Fruit fly (Drosophila melanogaster) whole organism, embryonic: ENCODE results near the gene CG14515.

Experiments
- Awh ChIP-seq: fragments of 200-800 bp; sonication (Bioruptor generic); IDR thresholded peaks from 2 replicates; pipeline ENCODE4, ENCODE4 v1.3.6; 2022; ENCODE audit warnings: missing biosample characterization, missing genetic modification characterization
- Bteb2 ChIP-seq: fragments of 200-800 bp; sonication (Bioruptor generic); optimal IDR thresholded peaks from 2 replicates; lab custom pipeline; 2016; ENCODE audit warnings: missing biosample characterization, missing genetic modification characterization
- CG10209 ChIP-seq: fragments of 200-800 bp; sonication (Bioruptor generic); optimal IDR thresholded peaks from 3 replicates; lab custom pipeline; 2017; ENCODE audit warnings: missing biosample characterization, mild to moderate bottlenecking, missing genetic modification characterization, missing genetic modification reagents
- CG11247 ChIP-seq: fragments of 200-800 bp; sonication (Bioruptor generic); IDR thresholded peaks from 2 replicates; pipeline ENCODE4 v1.3.6; 2022; ENCODE audit warnings: missing biosample characterization, missing genetic modification characterization
- CG11560 ChIP-seq: fragments of 200-800 bp; sonication (Bioruptor generic); IDR thresholded peaks from 3 replicates; pipeline ENCODE4 v1.3.6; 2022; ENCODE audit warnings: missing biosample characterization, missing genetic modification characterization
- CG12219 ChIP-seq: fragments of 200-800 bp; sonication (Bioruptor generic); optimal IDR thresholded peaks from 3 replicates; lab custom pipeline; 2018; ENCODE audit warnings: missing biosample characterization, mild to moderate bottlenecking, missing genetic modification characterization
- CG13123 ChIP-seq: fragments of 200-800 bp; sonication (Bioruptor generic); optimal IDR thresholded peaks from 2 replicates; lab custom pipeline; 2016; ENCODE audit warnings: missing biosample characterization, missing genetic modification characterization
- CG13287 ChIP-seq: fragments of 200-800 bp; sonication (Bioruptor generic); IDR thresholded peaks from 2 replicates; pipeline ENCODE4 v1.3.6; 2022; ENCODE audit warnings: missing biosample characterization, missing genetic modification characterization; ENCODE audit not compliant: partially characterized antibody
- CG14667 ChIP-seq: fragments of 200-800 bp; sonication (Bioruptor generic); IDR thresholded peaks from 2 replicates; pipeline ENCODE4 v1.3.6; 2022; ENCODE audit warnings: missing biosample characterization, missing genetic modification characterization
- CG2120 ChIP-seq: fragments of 200-800 bp; sonication (Bioruptor generic); optimal IDR thresholded peaks from 3 replicates; lab custom pipeline; 2016; ENCODE audit warnings: missing biosample characterization, missing genetic modification characterization
- CG4730 ChIP-seq: fragments of 200-800 bp; sonication (Bioruptor generic); IDR thresholded peaks from 2 replicates; pipeline ENCODE4 v1.3.6; 2022; ENCODE audit warnings: missing biosample characterization, missing genetic modification characterization
- CG6654 ChIP-seq: fragments of 200-800 bp; sonication (Bioruptor generic); optimal IDR thresholded peaks from 2 replicates; lab custom pipeline; 2017; ENCODE audit warnings: missing biosample characterization, mild to moderate bottlenecking, missing genetic modification characterization
- CG6689 ChIP-seq: fragments of 200-800 bp; sonication (Bioruptor generic); IDR thresholded peaks from 2 replicates; pipeline ENCODE4 v1.3.6; 2022; ENCODE audit warnings: missing biosample characterization, missing genetic modification characterization
- CG8290 ChIP-seq, 3 experiments: fragments of 200-800 bp; sonication (Bioruptor generic); optimal IDR thresholded peaks; 2 replicates each; lab custom pipeline; 2016 to 2019; ENCODE audit warnings: missing biosample characterization in 3 of 3, missing genetic modification characterization in 3 of 3, mild to moderate bottlenecking in 2 of 3, moderate library complexity in 1 of 3
- CG9797 ChIP-seq: fragments of 200-800 bp; sonication (Bioruptor generic); optimal IDR thresholded peaks from 3 replicates; lab custom pipeline; 2018; ENCODE audit warnings: missing biosample characterization, mild to moderate bottlenecking, missing genetic modification characterization
- E2f1 ChIP-seq: fragments of 200-800 bp; sonication (Bioruptor generic); IDR thresholded peaks from 2 replicates; pipeline ENCODE4 v1.3.6; 2022; ENCODE audit warnings: missing biosample characterization, missing genetic modification characterization
- Gug ChIP-seq: fragments of 200-800 bp; sonication (Bioruptor generic); IDR thresholded peaks from 4 replicates; pipeline ENCODE4 v1.3.6; 2022; ENCODE audit warnings: missing biosample characterization, missing genetic modification characterization
- HLH4C ChIP-seq: fragments of 200-800 bp; sonication (Bioruptor generic); IDR thresholded peaks from 3 replicates; pipeline ENCODE4 v1.3.6; 2022; ENCODE audit warnings: missing biosample characterization, missing genetic modification characterization; ENCODE audit not compliant: partially characterized antibody
- Med ChIP-seq: fragments of 200-800 bp; sonication (Bioruptor generic); peaks from one replicate; lab custom pipeline; 2016; ENCODE audit warnings: missing biosample characterization, missing genetic modification characterization, mild to moderate bottlenecking, inconsistent platforms, moderate library complexity
- Pdp1 ChIP-seq, 2 experiments: fragments of 200-800 bp; sonication (Bioruptor generic); optimal IDR thresholded peaks; 3 replicates each; lab custom pipeline; 2016; ENCODE audit warnings: missing biosample characterization in 2 of 2, missing genetic modification characterization in 2 of 2, mild to moderate bottlenecking in 1 of 2, moderate library complexity in 1 of 2
- Ravus ChIP-seq: fragments of 200-800 bp; sonication (Bioruptor generic); IDR thresholded peaks from 2 replicates; pipeline ENCODE4 v1.3.6; 2022; ENCODE audit warnings: missing biosample characterization, missing genetic modification characterization
- Rfx ChIP-seq: fragments of 200-800 bp; sonication (Bioruptor generic); IDR thresholded peaks from 2 replicates; pipeline ENCODE4 v1.3.6; 2022; ENCODE audit warnings: missing biosample characterization, missing genetic modification characterization
- Sin3A ChIP-seq: fragments of >200 bp; optimal IDR thresholded peaks from 2 replicates; lab custom pipeline; 2018
- TFAM ChIP-seq: fragments of 200-800 bp; sonication (Bioruptor generic); optimal IDR thresholded peaks from 2 replicates; lab custom pipeline; 2017; ENCODE audit warnings: missing biosample characterization, missing genetic modification characterization, inconsistent platforms
- Xrp1 ChIP-seq: fragments of 200-800 bp; sonication (Bioruptor generic); IDR thresholded peaks from 2 replicates; pipeline ENCODE4 v1.3.6; 2022; ENCODE audit warnings: missing biosample characterization, missing genetic modification characterization
- abd-A ChIP-seq: fragments of 200-800 bp; sonication (Bioruptor generic); optimal IDR thresholded peaks from 3 replicates; lab custom pipeline; 2019; ENCODE audit warnings: missing biosample characterization, mild to moderate bottlenecking, missing genetic modification characterization, moderate library complexity
- bab2 ChIP-seq: fragments of 200-800 bp; sonication (Bioruptor generic); optimal IDR thresholded peaks from 2 replicates; lab custom pipeline; 2016; ENCODE audit warnings: missing biosample characterization, missing genetic modification characterization
- bowl ChIP-seq: fragments of 200-800 bp; sonication (Bioruptor generic); IDR thresholded peaks from 2 replicates; pipeline ENCODE4 v1.3.6; 2022; ENCODE audit warnings: missing biosample characterization, missing genetic modification characterization
- btn ChIP-seq: fragments of 200-800 bp; sonication (Bioruptor generic); optimal IDR thresholded peaks from 2 replicates; lab custom pipeline; 2016; ENCODE audit warnings: missing biosample characterization, missing genetic modification characterization
- dan ChIP-seq: fragments of 200-800 bp; sonication (Bioruptor generic); IDR thresholded peaks from 2 replicates; pipeline ENCODE4 v1.3.6; 2022; ENCODE audit warnings: missing biosample characterization, missing genetic modification characterization
- danr ChIP-seq: fragments of 200-800 bp; sonication (Bioruptor generic); IDR thresholded peaks from 2 replicates; pipeline ENCODE4 v1.3.6; 2022; ENCODE audit warnings: missing biosample characterization, missing genetic modification characterization
- dimm ChIP-seq: fragments of 200-800 bp; sonication (Bioruptor generic); IDR thresholded peaks from 2 replicates; pipeline ENCODE4 v1.3.6; 2022; ENCODE audit warnings: missing biosample characterization, missing genetic modification characterization
- dysf ChIP-seq: fragments of 200-800 bp; sonication (Bioruptor generic); IDR thresholded peaks from 3 replicates; pipeline ENCODE4 v1.3.6; 2022; ENCODE audit warnings: missing biosample characterization, missing genetic modification characterization
- en ChIP-seq: fragments of 200-800 bp; sonication (Bioruptor generic); optimal IDR thresholded peaks from 2 replicates; lab custom pipeline; 2016; ENCODE audit warnings: missing biosample characterization, missing genetic modification characterization
- esg ChIP-seq: fragments of 200-800 bp; sonication (Bioruptor generic); conservative IDR thresholded peaks from 2 replicates; pipeline ENCODE4 v1.3.6; 2022; ENCODE audit warnings: missing biosample characterization, missing genetic modification characterization
- fd96Cb ChIP-seq: fragments of 200-800 bp; sonication (Bioruptor generic); optimal IDR thresholded peaks from 2 replicates; lab custom pipeline; 2018; ENCODE audit warnings: missing biosample characterization, mild to moderate bottlenecking, missing genetic modification characterization, moderate library complexity
- h ChIP-seq: fragments of >200 bp; optimal IDR thresholded peaks from 2 replicates; lab custom pipeline; 2017
- ham ChIP-seq: fragments of 200-800 bp; sonication (Bioruptor generic); IDR thresholded peaks from 2 replicates; pipeline ENCODE4 v1.3.6; 2022; ENCODE audit warnings: missing biosample characterization, missing genetic modification characterization
- kah ChIP-seq: fragments of 200-800 bp; sonication (Bioruptor generic); optimal IDR thresholded peaks from 2 replicates; lab custom pipeline; 2018; ENCODE audit warnings: missing biosample characterization, mild to moderate bottlenecking, missing genetic modification characterization
- lbe ChIP-seq: fragments of 200-800 bp; sonication (Bioruptor generic); optimal IDR thresholded peaks from 2 replicates; lab custom pipeline; 2016; ENCODE audit warnings: missing biosample characterization, mild to moderate bottlenecking, missing genetic modification characterization
- mirr ChIP-seq: fragments of 200-800 bp; sonication (Bioruptor generic); optimal IDR thresholded peaks from 3 replicates; lab custom pipeline; 2018; ENCODE audit warnings: missing biosample characterization, mild to moderate bottlenecking, missing genetic modification characterization
- nau ChIP-seq: fragments of 200-800 bp; sonication (Bioruptor generic); optimal IDR thresholded peaks from 3 replicates; lab custom pipeline; 2017; ENCODE audit warnings: missing biosample characterization, mild to moderate bottlenecking, missing genetic modification characterization, missing genetic modification reagents
- nom ChIP-seq: fragments of 200-800 bp; sonication (Bioruptor generic); optimal IDR thresholded peaks from 2 replicates; lab custom pipeline; 2017; ENCODE audit warnings: missing biosample characterization, missing genetic modification characterization, mild to moderate bottlenecking, moderate library complexity, missing genetic modification reagents
- onecut ChIP-seq: fragments of 200-800 bp; sonication (Bioruptor generic); IDR thresholded peaks from 2 replicates; pipeline ENCODE4 v1.3.6; 2022; ENCODE audit warnings: missing biosample characterization, missing genetic modification characterization
- pho ChIP-seq: fragments of 200-800 bp; sonication (Bioruptor generic); optimal IDR thresholded peaks from 2 replicates; lab custom pipeline; 2016; ENCODE audit warnings: missing biosample characterization, missing genetic modification characterization
- rib ChIP-seq: fragments of 200-800 bp; sonication (Bioruptor generic); IDR thresholded peaks from 2 replicates; pipeline ENCODE4 v1.3.6; 2022; ENCODE audit warnings: missing biosample characterization, missing genetic modification characterization
- row ChIP-seq: fragments of 200-800 bp; sonication (Bioruptor generic); IDR thresholded peaks from 3 replicates; pipeline ENCODE4 v1.3.6; 2022; ENCODE audit warnings: missing biosample characterization, missing genetic modification characterization
- seq ChIP-seq: fragments of 200-800 bp; sonication (Bioruptor generic); IDR thresholded peaks from 2 replicates; pipeline ENCODE4 v1.3.6; 2022; ENCODE audit warnings: missing biosample characterization, missing genetic modification characterization
- slbo ChIP-seq: fragments of 200-800 bp; sonication (Bioruptor generic); IDR thresholded peaks from 2 replicates; pipeline ENCODE4 v1.3.6; 2022; ENCODE audit warnings: missing biosample characterization, missing genetic modification characterization
- tio ChIP-seq: fragments of 200-800 bp; sonication (Bioruptor generic); optimal IDR thresholded peaks from 2 replicates; lab custom pipeline; 2017; ENCODE audit warnings: missing biosample characterization, missing genetic modification characterization, inconsistent platforms
- zfh2 ChIP-seq: fragments of 200-800 bp; sonication (Bioruptor generic); optimal IDR thresholded peaks from 2 replicates; lab custom pipeline; 2016; ENCODE audit warnings: missing biosample characterization, missing genetic modification characterization

CG14515 gene

DNA sequence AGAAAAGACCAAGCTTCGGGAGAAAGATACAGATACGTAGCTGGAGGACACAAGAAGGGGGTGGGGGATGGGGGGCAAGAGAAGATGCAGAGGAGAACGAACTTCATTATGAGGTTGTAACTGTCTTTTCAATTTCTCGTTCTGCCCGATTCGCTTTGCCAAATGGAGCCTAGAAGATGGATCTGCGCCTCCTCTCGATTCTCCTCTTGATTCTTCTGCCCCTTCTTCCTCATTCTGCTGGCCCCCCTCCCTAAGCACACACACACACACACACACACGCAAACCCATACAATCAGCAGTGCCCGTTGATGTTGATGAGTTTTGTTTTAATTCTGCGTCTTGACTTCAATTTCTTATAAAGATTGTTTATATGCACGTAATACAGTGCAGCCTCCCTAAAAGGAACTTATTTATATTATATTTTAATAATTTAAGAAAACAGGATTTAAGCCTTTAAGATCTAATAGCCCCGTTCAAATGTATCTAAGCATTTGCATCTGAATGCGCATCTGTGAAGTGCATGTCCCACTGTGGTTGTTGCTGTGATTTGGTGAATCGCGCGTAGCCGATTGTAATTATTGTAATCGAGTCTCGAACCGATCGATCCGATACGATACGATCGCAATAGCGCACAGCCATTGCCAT lies 9.8 kb downstream of the CG14515 start (continued):
- peak; percentile 26; the same call in 1 of the 3 replicates for TF ChIP-seq CG11560 (tag; lab: Robert Waterston, UW)
- peak; percentile 60 for TF ChIP-seq fd96Cb (tag; lab: Kevin White, UChicago)
- peak; percentile 47; the same call in 1 of the 2 replicates for TF ChIP-seq CG11247 (GFP tag; lab: Robert Waterston, UW)
- peak; percentile 76 for TF ChIP-seq onecut (GFP tag; lab: Robert Waterston, UW)
- no peak for TF ChIP-seq dan (GFP tag; lab: Robert Waterston, UW)
- TF ChIP-seq CG8290 (GFP tag; optimal IDR thresholded peaks at IDR 0.05; lab: Kevin White, UChicago) = no peak
- TF ChIP-seq CG8290 (tag; optimal IDR thresholded peaks at IDR 0.05; lab: Kevin White, UChicago) = peak in 1 of 2 experiments; percentile 13
- peak; percentile 75 for TF ChIP-seq lbe (GFP tag; lab: Kevin White, UChicago)
- TF ChIP-seq E2f1 (GFP tag; lab: Robert Waterston, UW) = peak; percentile 62
- no peak for TF ChIP-seq nau (GFP tag; lab: Kevin White, UChicago)
- peak; percentile 82 for TF ChIP-seq nom (GFP tag; lab: Kevin White, UChicago)
- TF ChIP-seq Bteb2 = no peak
- peak in 1 of 2 experiments; percentile 31 for TF ChIP-seq Pdp1 (GFP tag; optimal IDR thresholded peaks at IDR 0.05; lab: Kevin White, UChicago)
- no peak for TF ChIP-seq en (GFP tag; lab: Kevin White, UChicago)
- TF ChIP-seq TFAM (GFP tag; lab: Kevin White, UChicago) = no peak
- TF ChIP-seq Awh (GFP tag; lab: Robert Waterston, UW) = peak; percentile 72
- TF ChIP-seq CG14667 (GFP tag; lab: Robert Waterston, UW) = peak; percentile 75
- no peak for TF ChIP-seq kah
- no peak for TF ChIP-seq CG13123
- no peak for TF ChIP-seq bab2 (GFP tag; lab: Kevin White, UChicago)
- no peak for TF ChIP-seq abd-A (tag; lab: Kevin White, UChicago)
- TF ChIP-seq rib (GFP tag; lab: Robert Waterston, UW) = no peak
- no peak for TF ChIP-seq CG9797 (GFP tag; lab: Kevin White, UChicago)
- TF ChIP-seq CG12219 (GFP tag; lab: Kevin White, UChicago) = peak; percentile 39
- no peak for TF ChIP-seq h (lab: Kevin White, UChicago)
- TF ChIP-seq dysf (GFP tag; lab: Robert Waterston, UW) = peak; percentile 83
- TF ChIP-seq CG6654 (GFP tag; lab: Kevin White, UChicago) = no peak
- TF ChIP-seq mirr (GFP tag; lab: Kevin White, UChicago) = no peak
- peak; percentile 86 for TF ChIP-seq row (GFP tag; lab: Robert Waterston, UW)
- TF ChIP-seq CG2120 = peak; percentile 42
- TF ChIP-seq btn (GFP tag; lab: Kevin White, UChicago) = no peak
- peak; percentile 62; the same call in 1 of the 2 replicates for TF ChIP-seq CG6689 (GFP tag; lab: Robert Waterston, UW)
- TF ChIP-seq CG10209 (GFP tag; lab: Kevin White, UChicago) = peak; percentile 44
- peak; percentile 69; the same call in 1 of the 2 replicates for TF ChIP-seq seq (GFP tag; lab: Robert Waterston, UW)
- TF ChIP-seq CG4730 = peak; percentile 69
- TF ChIP-seq danr (GFP tag; lab: Robert Waterston, UW) = no peak
- TF ChIP-seq dimm (GFP tag; lab: Robert Waterston, UW) = 0 out of 2 replicates have a peak, but pooled peaks have one; percentile 40
- peak; percentile 79 for TF ChIP-seq esg (GFP tag; lab: Robert Waterston, UW)
- TF ChIP-seq Ravus (GFP tag; lab: Robert Waterston, UW) = peak; percentile 1; the same call in 1 of the 2 replicates
- TF ChIP-seq bowl (GFP tag; lab: Robert Waterston, UW) = peak; percentile 39; the same call in 1 of the 2 replicates
- peak; percentile 23 for TF ChIP-seq tio (GFP tag; lab: Kevin White, UChicago)
- no peak for TF ChIP-seq pho (GFP tag; lab: Kevin White, UChicago)
- TF ChIP-seq Med = peak; percentile 80
- TF ChIP-seq Xrp1 (GFP tag; lab: Robert Waterston, UW) = peak; percentile 75
- no peak for TF ChIP-seq HLH4C (GFP tag; lab: Robert Waterston, UW)
- TF ChIP-seq slbo (GFP tag; lab: Robert Waterston, UW) = peak; percentile 80
- TF ChIP-seq Gug (GFP tag; lab: Robert Waterston, UW) = peak; percentile 72; the same call in 3 of the 4 replicates
- no peak for TF ChIP-seq zfh2 (GFP tag; lab: Kevin White, UChicago)
- no peak for TF ChIP-seq Sin3A (lab: Kevin White, UChicago)
- TF ChIP-seq Rfx (GFP tag; lab: Robert Waterston, UW) = peak; percentile 82
- TF ChIP-seq ham (GFP tag; lab: Robert Waterston, UW) = no peak
- TF ChIP-seq CG13287 = no peak
